Fruit fly (Drosophila melanogaster) whole organism, embryonic: ENCODE data around the gene Obp99c.

Source experiments
- Aef1 ChIP-seq: fragments of 200-800 bp; sonication (Bioruptor generic); IDR thresholded peaks from 3 replicates; pipeline ENCODE4 v1.3.6; 2022; ENCODE audit warnings: missing biosample characterization, missing genetic modification characterization
- Atf-2 ChIP-seq: fragments of 200-800 bp; sonication (Bioruptor generic); optimal IDR thresholded peaks from 2 replicates; lab custom pipeline; 2016; ENCODE audit warnings: missing biosample characterization, missing genetic modification characterization
- CG10267 ChIP-seq: fragments of 200-800 bp; sonication (Bioruptor generic); optimal IDR thresholded peaks from 2 replicates; lab custom pipeline; 2018; ENCODE audit warnings: missing biosample characterization, mild to moderate bottlenecking, missing genetic modification characterization, moderate library complexity
- CG10654 ChIP-seq: fragments of 200-800 bp; sonication (Bioruptor generic); optimal IDR thresholded peaks from 2 replicates; lab custom pipeline; 2016; ENCODE audit warnings: missing biosample characterization, missing genetic modification characterization
- CG1792 ChIP-seq: fragments of 200-800 bp; sonication (Bioruptor generic); optimal IDR thresholded peaks from 2 replicates; lab custom pipeline; 2016; ENCODE audit warnings: missing biosample characterization, missing genetic modification characterization
- CG1832 ChIP-seq: fragments of 200-800 bp; sonication (Bioruptor generic); optimal IDR thresholded peaks from 2 replicates; lab custom pipeline; 2017; ENCODE audit warnings: missing biosample characterization, mild to moderate bottlenecking, missing genetic modification characterization, inconsistent platforms
- CG18476 ChIP-seq: fragments of 200-800 bp; sonication (Bioruptor generic); optimal IDR thresholded peaks from 2 replicates; lab custom pipeline; 2016; ENCODE audit warnings: missing biosample characterization, mild to moderate bottlenecking, missing genetic modification characterization
- CG2120 ChIP-seq: fragments of 200-800 bp; sonication (Bioruptor generic); optimal IDR thresholded peaks from 3 replicates; lab custom pipeline; 2016; ENCODE audit warnings: missing biosample characterization, missing genetic modification characterization
- CG2199 ChIP-seq: fragments of 200-800 bp; sonication (Bioruptor generic); IDR thresholded peaks from 3 replicates; pipeline ENCODE4 v1.3.6; 2022; ENCODE audit warnings: missing biosample characterization, missing genetic modification characterization
- CG2889 ChIP-seq: fragments of 200-800 bp; sonication (Bioruptor generic); IDR thresholded peaks from 3 replicates; pipeline ENCODE4 v1.3.6; 2022; ENCODE audit warnings: missing biosample characterization, missing genetic modification characterization
- CG30403 ChIP-seq: fragments of 200-800 bp; sonication (Bioruptor generic); optimal IDR thresholded peaks from 3 replicates; lab custom pipeline; 2016; ENCODE audit warnings: missing biosample characterization, missing genetic modification characterization
- CG30431 ChIP-seq: fragments of 200-800 bp; sonication (Bioruptor generic); optimal IDR thresholded peaks from 2 replicates; lab custom pipeline; 2017; ENCODE audit warnings: missing biosample characterization, missing genetic modification characterization
- CG31441 ChIP-seq: fragments of 200-800 bp; sonication (Bioruptor generic); IDR thresholded peaks from 2 replicates; pipeline ENCODE4 v1.3.6; 2022; ENCODE audit warnings: missing biosample characterization, missing genetic modification characterization
- CG3281 ChIP-seq: fragments of 200-800 bp; sonication (Bioruptor generic); optimal IDR thresholded peaks from 3 replicates; lab custom pipeline; 2017; ENCODE audit warnings: missing biosample characterization, mild to moderate bottlenecking, missing genetic modification characterization
- CG3838 ChIP-seq: fragments of 200-800 bp; sonication (Bioruptor generic); optimal IDR thresholded peaks from 3 replicates; lab custom pipeline; 2016; ENCODE audit warnings: missing biosample characterization, missing genetic modification characterization
- CG4360 ChIP-seq: fragments of 200-800 bp; sonication (Bioruptor generic); IDR thresholded peaks from 2 replicates; pipeline ENCODE4 v1.3.6; 2022; ENCODE audit warnings: missing biosample characterization, missing genetic modification characterization
- CG4854 ChIP-seq: fragments of 200-800 bp; sonication (Bioruptor generic); optimal IDR thresholded peaks from 2 replicates; lab custom pipeline; 2016; ENCODE audit warnings: missing biosample characterization, missing genetic modification characterization, inconsistent platforms
- CG6854 ChIP-seq: fragments of 200-800 bp; sonication (Bioruptor generic); optimal IDR thresholded peaks from 3 replicates; lab custom pipeline; 2017; ENCODE audit warnings: missing biosample characterization, mild to moderate bottlenecking, missing genetic modification characterization
- CG7963 ChIP-seq: fragments of 200-800 bp; sonication (Bioruptor generic); IDR thresholded peaks from 3 replicates; pipeline ENCODE4 v1.3.6; 2022; ENCODE audit warnings: missing biosample characterization, missing genetic modification characterization; ENCODE audit not compliant: partially characterized antibody
- Deaf1 ChIP-seq: fragments of 200-800 bp; optimal IDR thresholded peaks from 3 replicates; lab custom pipeline; 2019; ENCODE audit warnings: missing biosample characterization, mild to moderate bottlenecking, missing genetic modification characterization, moderate library complexity
- Dip2 ChIP-seq: fragments of 200-800 bp; sonication (Bioruptor generic); IDR thresholded peaks from 2 replicates; pipeline ENCODE4 v1.3.6; 2022; ENCODE audit warnings: missing biosample characterization, missing genetic modification characterization
- Dll ChIP-seq: fragments of 200-800 bp; sonication (Bioruptor generic); IDR thresholded peaks from 4 replicates; pipeline ENCODE4 v1.3.6; 2022; ENCODE audit warnings: missing biosample characterization, missing genetic modification characterization; ENCODE audit not compliant: partially characterized antibody
- Doc2 ChIP-seq: fragments of 200-800 bp; sonication (Bioruptor generic); IDR thresholded peaks from 2 replicates; pipeline ENCODE4 v1.3.6; 2022; ENCODE audit warnings: missing biosample characterization, missing genetic modification characterization
- Fer2 ChIP-seq: fragments of 200-800 bp; sonication (Bioruptor generic); optimal IDR thresholded peaks from 2 replicates; lab custom pipeline; 2018; ENCODE audit warnings: missing biosample characterization, mild to moderate bottlenecking, missing genetic modification characterization, moderate library complexity
- GATAe ChIP-seq: fragments of 200-800 bp; sonication (Bioruptor generic); conservative IDR thresholded peaks from 2 replicates; pipeline ENCODE4 v1.3.6; 2022; ENCODE audit warnings: missing biosample characterization, missing genetic modification characterization
- Hmr ChIP-seq: fragments of 200-800 bp; sonication (Bioruptor generic); optimal IDR thresholded peaks from 3 replicates; lab custom pipeline; 2017; ENCODE audit warnings: mild to moderate bottlenecking, missing biosample characterization, missing genetic modification reagents, missing genetic modification characterization
- Hsf ChIP-seq: fragments of 200-800 bp; sonication (Bioruptor generic); optimal IDR thresholded peaks from 3 replicates; lab custom pipeline; 2016; ENCODE audit warnings: missing biosample characterization, missing genetic modification characterization
- Kr ChIP-seq: fragments of 200-800 bp; sonication (Bioruptor generic); optimal IDR thresholded peaks from 2 replicates; lab custom pipeline; 2017; ENCODE audit warnings: missing biosample characterization, mild to moderate bottlenecking, missing genetic modification characterization
- Nf-YB ChIP-seq: fragments of 200-800 bp; sonication (Bioruptor generic); optimal IDR thresholded peaks from 3 replicates; lab custom pipeline; 2019; ENCODE audit warnings: missing biosample characterization, mild to moderate bottlenecking, missing genetic modification characterization, moderate library complexity
- Nf-YC ChIP-seq: fragments of 200-800 bp; optimal IDR thresholded peaks from 3 replicates; lab custom pipeline; 2019; ENCODE audit warnings: missing biosample characterization, mild to moderate bottlenecking, missing genetic modification characterization, moderate library complexity
- cwo ChIP-seq: fragments of 200-800 bp; sonication (Bioruptor generic); optimal IDR thresholded peaks from 3 replicates; lab custom pipeline; 2017; ENCODE audit warnings: missing biosample characterization, missing genetic modification characterization, mild to moderate bottlenecking, moderate library complexity, missing genetic modification reagents
- disco-r ChIP-seq: fragments of 200-800 bp; sonication (Bioruptor generic); optimal IDR thresholded peaks from 2 replicates; lab custom pipeline; 2016; ENCODE audit warnings: missing biosample characterization, missing genetic modification characterization
- dysf ChIP-seq: fragments of 200-800 bp; sonication (Bioruptor generic); IDR thresholded peaks from 3 replicates; pipeline ENCODE4 v1.3.6; 2022; ENCODE audit warnings: missing biosample characterization, missing genetic modification characterization
- ewg ChIP-seq: fragments of 200-800 bp; sonication (Bioruptor generic); optimal IDR thresholded peaks from 3 replicates; lab custom pipeline; 2017; ENCODE audit warnings: mild to moderate bottlenecking, missing biosample characterization, missing genetic modification reagents, missing genetic modification characterization
- fru ChIP-seq: fragments of >200 bp; optimal IDR thresholded peaks from 2 replicates; lab custom pipeline; 2017
- fu2 ChIP-seq: fragments of 200-800 bp; sonication (Bioruptor generic); optimal IDR thresholded peaks from 2 replicates; lab custom pipeline; 2016; ENCODE audit warnings: missing biosample characterization, missing genetic modification characterization
- insv ChIP-seq, 2 experiments: fragments of 200-800 bp; sonication (Bioruptor generic); optimal IDR thresholded peaks; 3 replicates each; lab custom pipeline; 2016 to 2018; ENCODE audit warnings: missing biosample characterization in 2 of 2, missing genetic modification characterization in 2 of 2
- ken ChIP-seq: fragments of 200-800 bp; sonication (Bioruptor generic); IDR thresholded peaks from 3 replicates; pipeline ENCODE4 v1.3.6; 2022; ENCODE audit warnings: missing biosample characterization, missing genetic modification characterization
- lmd ChIP-seq: fragments of 200-800 bp; sonication (Bioruptor generic); IDR thresholded peaks from 2 replicates; pipeline ENCODE4 v1.3.6; 2022; ENCODE audit warnings: missing biosample characterization, missing genetic modification characterization
- pan ChIP-seq, 4 experiments: fragments of >200 bp in 3 of 4; fragments of 200-800 bp in 1 of 4; sonication (Bioruptor generic) in 1 of 4; optimal IDR thresholded peaks in 3 of 4; IDR thresholded peaks in 1 of 4; 2 replicates each; pipeline versions ENCODE4 v1.3.6 to Lab custom; 2017 to 2022; ENCODE audit warnings: missing biosample characterization in 2 of 4, missing genetic modification characterization in 2 of 4, mixed read lengths in 1 of 4
- pfk ChIP-seq: fragments of 200-800 bp; sonication (Bioruptor generic); optimal IDR thresholded peaks from 2 replicates; lab custom pipeline; 2018; ENCODE audit warnings: missing biosample characterization, mild to moderate bottlenecking, missing genetic modification characterization, moderate library complexity
- phol ChIP-seq: fragments of 200-800 bp; sonication (Bioruptor generic); optimal IDR thresholded peaks from 3 replicates; lab custom pipeline; 2018; ENCODE audit warnings: missing biosample characterization, mild to moderate bottlenecking, missing genetic modification characterization, moderate library complexity
- pnt ChIP-seq: fragments of 200-800 bp; sonication (Bioruptor generic); optimal IDR thresholded peaks from 3 replicates; lab custom pipeline; 2016; ENCODE audit warnings: missing biosample characterization, missing genetic modification characterization
- prd ChIP-seq, 3 experiments: fragments of >200 bp in 2 of 3; fragments of 200-800 bp in 1 of 3; sonication (Bioruptor generic) in 1 of 3; optimal IDR thresholded peaks in 2 of 3; IDR thresholded peaks in 1 of 3; 2 replicates in 2 of 3; 3 replicates in 1 of 3; pipeline versions ENCODE4 v1.3.6 to Lab custom; 2017 to 2022; ENCODE audit warnings: missing biosample characterization in 1 of 3, missing genetic modification characterization in 1 of 3
- row ChIP-seq: fragments of 200-800 bp; sonication (Bioruptor generic); IDR thresholded peaks from 3 replicates; pipeline ENCODE4 v1.3.6; 2022; ENCODE audit warnings: missing biosample characterization, missing genetic modification characterization
- sens ChIP-seq: fragments of 200-800 bp; sonication (Bioruptor generic); peaks from one replicate; lab custom pipeline; 2016; ENCODE audit warnings: missing biosample characterization, missing genetic modification characterization
- ssp ChIP-seq: fragments of 200-800 bp; sonication (Bioruptor generic); IDR thresholded peaks from 2 replicates; pipeline ENCODE4 v1.3.6; 2022; ENCODE audit warnings: missing biosample characterization, missing genetic modification characterization
- tll ChIP-seq, 2 experiments: fragments of 200-800 bp in 1 of 2; fragments of >200 bp in 1 of 2; sonication (Bioruptor generic) in 1 of 2; optimal IDR thresholded peaks; 2 replicates each; lab custom pipeline; 2017 to 2019; ENCODE audit warnings: missing biosample characterization in 2 of 2, missing genetic modification characterization in 2 of 2, mild to moderate bottlenecking in 1 of 2, moderate library complexity in 1 of 2
- twi ChIP-seq: fragments of 200-800 bp; optimal IDR thresholded peaks from 2 replicates; lab custom pipeline; 2019; ENCODE audit warnings: missing biosample characterization, mild to moderate bottlenecking, missing genetic modification characterization, moderate library complexity
- wor ChIP-seq: fragments of 200-800 bp; sonication (Bioruptor generic); IDR thresholded peaks from 2 replicates; pipeline ENCODE4 v1.3.6; 2022; ENCODE audit warnings: missing biosample characterization, missing genetic modification characterization
- yki ChIP-seq: fragments of >200 bp; optimal IDR thresholded peaks from 3 replicates; lab custom pipeline; 2018

Gene Obp99c

DNA sequence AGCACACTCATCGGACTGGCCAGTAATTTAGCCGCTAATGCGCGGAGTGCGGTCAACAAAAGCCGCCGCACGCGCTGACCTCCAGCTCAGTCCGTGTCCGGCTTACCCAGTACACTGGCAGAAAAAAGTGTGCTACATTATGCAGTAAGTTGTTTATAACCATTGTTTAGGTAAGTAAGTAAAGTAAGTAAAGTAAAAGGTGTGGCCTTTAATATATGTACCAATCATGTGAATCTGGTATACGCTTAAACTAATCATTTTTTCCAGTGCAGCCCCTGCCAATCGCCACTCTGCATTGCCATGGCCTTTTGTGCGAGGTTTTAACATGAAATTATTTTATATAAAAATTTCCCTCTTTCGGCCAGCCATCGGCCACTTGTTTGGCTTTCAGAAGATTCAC lies 22.3 kb upstream of the Obp99c start (continued):
- TF ChIP-seq Doc2 (GFP tag; lab: Robert Waterston, UW) (no peak), CG4854 (GFP tag; lab: Kevin White, UChicago) (no peak), disco-r (GFP tag; lab: Kevin White, UChicago) (no peak), Aef1 (no peak), row (GFP tag; lab: Robert Waterston, UW) (peak; percentile 35; the same call in 2 of the 3 replicates), pnt (GFP tag; lab: Kevin White, UChicago) (no peak), twi (tag; lab: Kevin White, UChicago) (no peak), Kr (GFP tag; lab: Kevin White, UChicago) (no peak), CG6854 (no peak), pfk (GFP tag; lab: Kevin White, UChicago) (no peak), wor (GFP tag; lab: Robert Waterston, UW) (no peak), CG10654 (GFP tag; lab: Kevin White, UChicago) (no peak), lmd (GFP tag; lab: Robert Waterston, UW) (peak; percentile 33; the same call in 1 of the 2 replicates), dysf (0 out of 3 replicates have a peak, but pooled peaks have one; percentile 41), yki (lab: Kevin White, UChicago) (no peak), CG1792 (GFP tag; lab: Kevin White, UChicago) (no peak), ken (no peak)

DNA sequence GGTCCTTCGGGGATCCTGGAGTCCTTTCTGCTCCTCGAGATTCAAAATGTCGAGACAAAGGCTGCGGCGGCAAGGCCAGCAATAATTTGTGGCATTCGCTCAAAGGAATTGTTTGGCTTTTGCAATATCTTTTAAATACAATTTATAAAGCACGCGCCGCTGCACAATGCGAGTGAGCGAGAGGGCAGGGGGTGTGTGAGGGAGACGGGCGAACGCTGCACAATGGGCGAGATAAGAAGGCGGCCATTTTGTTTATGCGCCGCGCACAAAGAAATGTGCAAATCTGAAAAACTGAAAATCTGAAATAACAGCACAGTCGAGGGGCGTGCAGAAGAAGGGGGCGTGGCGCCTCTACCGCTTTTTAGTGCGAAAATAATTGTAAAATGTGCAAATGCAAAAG lies 19.2 kb upstream of the Obp99c start:
- TF ChIP-seq ewg (GFP tag; lab: Kevin White, UChicago), result peak; percentile 27
- TF ChIP-seq CG30431, result no peak
- no peak for TF ChIP-seq CG4360 (GFP tag; lab: Robert Waterston, UW)
- TF ChIP-seq GATAe (GFP tag; lab: Robert Waterston, UW), result no peak
- no peak for TF ChIP-seq CG2889 (GFP tag; lab: Robert Waterston, UW)
- TF ChIP-seq ssp (GFP tag; lab: Robert Waterston, UW), result no peak
- TF ChIP-seq pan (optimal IDR thresholded peaks at IDR 0.05; lab: Kevin White, UChicago), result no peak
- TF ChIP-seq pan (GFP tag; optimal IDR thresholded peaks at IDR 0.05 in 1 of 2, IDR thresholded peaks at IDR 0.05 in 1 of 2), result no peak
- TF ChIP-seq CG1832 (GFP tag; lab: Kevin White, UChicago), result peak; percentile 50
- TF ChIP-seq CG10267 (tag; lab: Kevin White, UChicago), result no peak
- TF ChIP-seq Nf-YB (GFP tag; lab: Kevin White, UChicago), result peak; percentile 9
- no peak for TF ChIP-seq CG7963
- TF ChIP-seq CG30403 (GFP tag; lab: Kevin White, UChicago), result no peak
- TF ChIP-seq sens (GFP tag; lab: Kevin White, UChicago), result peak; percentile 44
- no peak for TF ChIP-seq Hsf
- TF ChIP-seq CG4854 (GFP tag; lab: Kevin White, UChicago), result no peak
- no peak for TF ChIP-seq CG18476 (GFP tag; lab: Kevin White, UChicago)
- TF ChIP-seq Dip2 (GFP tag; lab: Robert Waterston, UW), result no peak
- TF ChIP-seq tll (GFP tag; optimal IDR thresholded peaks at IDR 0.05; lab: Kevin White, UChicago), result no peak
- no peak for TF ChIP-seq CG2120 (GFP tag; lab: Kevin White, UChicago)
- TF ChIP-seq Hmr (GFP tag; lab: Kevin White, UChicago), result no peak
- no peak for TF ChIP-seq CG2199 (GFP tag; lab: Robert Waterston, UW)
- TF ChIP-seq fru (lab: Kevin White, UChicago), result no peak
- no peak for TF ChIP-seq insv (GFP tag; optimal IDR thresholded peaks at IDR 0.05; lab: Kevin White, UChicago)
- TF ChIP-seq prd (optimal IDR thresholded peaks at IDR 0.05; lab: Kevin White, UChicago), result no peak
- TF ChIP-seq prd (GFP tag; IDR thresholded peaks at IDR 0.05; lab: Robert Waterston, UW), result no peak
- TF ChIP-seq Fer2 (tag; lab: Kevin White, UChicago), result no peak
- no peak for TF ChIP-seq CG3281 (GFP tag; lab: Kevin White, UChicago)
- peak; percentile 7 for TF ChIP-seq phol
- TF ChIP-seq Dll (GFP tag; lab: Robert Waterston, UW), result no peak
- TF ChIP-seq Deaf1 (tag; lab: Kevin White, UChicago), result no peak
- TF ChIP-seq fu2 (GFP tag; lab: Kevin White, UChicago), result no peak
- no peak for TF ChIP-seq Atf-2 (GFP tag; lab: Kevin White, UChicago)
- no peak for TF ChIP-seq CG31441
- no peak for TF ChIP-seq cwo (GFP tag; lab: Kevin White, UChicago)
- TF ChIP-seq Nf-YC, result peak; percentile 41
- no peak for TF ChIP-seq CG3838 (GFP tag; lab: Kevin White, UChicago)
